Worm (Caenorhabditis elegans): Measurements from ENCODE around the gene rab-33.

rab-33 gene

DNA sequence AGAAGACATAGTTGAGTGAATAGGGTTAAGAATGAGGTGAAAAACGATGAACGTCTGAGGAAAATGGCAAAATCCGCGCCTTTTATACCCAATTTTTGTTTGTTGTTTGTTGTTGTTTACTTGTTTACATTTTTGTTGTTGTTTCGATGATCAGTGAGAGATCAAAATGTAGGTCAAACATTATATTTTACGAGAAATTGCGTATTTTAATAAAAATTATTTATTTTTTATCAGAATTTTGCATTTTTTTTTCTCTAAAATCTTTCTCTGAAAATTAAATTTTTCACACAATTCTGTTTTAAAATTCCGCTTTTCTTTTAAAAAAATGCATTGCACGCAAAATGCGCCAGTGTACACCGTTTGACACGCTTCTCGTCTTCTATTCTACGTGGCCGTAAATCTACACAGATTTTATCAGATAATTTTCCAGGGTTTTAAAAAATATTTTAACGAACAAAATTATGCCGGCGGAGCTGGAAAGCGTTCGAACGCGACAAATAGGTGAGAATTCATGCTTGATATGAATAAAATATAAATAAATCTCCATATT, 3.1 kb upstream of the rab-33 start, which contains the start of the genes sip-1 and sly-1 (continued):
- TF ChIP-seq hif-1 (tag; optimal IDR thresholded peaks at IDR 0.05) (peak in 1 of 2 experiments; percentile 42), vab-7 (GFP tag; IDR thresholded peaks at IDR 0.05) (no peak), rbr-2 (tag; optimal IDR thresholded peaks at IDR 0.05) (peak; percentile 75), unc-130 (GFP tag; optimal IDR thresholded peaks at IDR 0.05) (peak; percentile 25), nhr-6 (tag; optimal IDR thresholded peaks at IDR 0.05) (peak; percentile 81), nhr-48 (tag; optimal IDR thresholded peaks at IDR 0.05) (no peak), aha-1 (tag) (peak; percentile 78), F49E8.2 (tag; optimal IDR thresholded peaks at IDR 0.05; ENCODE audit: borderline replicate concordance) (no peak), ces-1 (GFP tag; optimal IDR thresholded peaks at IDR 0.05) (no peak), cey-2 (tag; optimal IDR thresholded peaks at IDR 0.05; ENCODE audit: borderline replicate concordance, insufficient read depth) (no peak), zip-11 (GFP tag; IDR thresholded peaks at IDR 0.05) (no peak), snpc-1.2 (GFP tag; IDR thresholded peaks at IDR 0.05) (no peak), fkh-10 (GFP tag; optimal IDR thresholded peaks at IDR 0.05) (no peak), D1046.2 (GFP tag; IDR thresholded peaks at IDR 0.05) (no peak), jun-1 (tag; optimal IDR thresholded peaks at IDR 0.05) (no peak), R02D3.7 (tag; optimal IDR thresholded peaks at IDR 0.05) (no peak), daf-16 (GFP tag; optimal IDR thresholded peaks at IDR 0.05) (no peak), daf-16 (tag; optimal IDR thresholded peaks at IDR 0.05) (peak; percentile 47), fos-1 (tag; optimal IDR thresholded peaks at IDR 0.05) (no peak), hlh-11 (tag; optimal IDR thresholded peaks at IDR 0.05) (peak; percentile 54), arid-1 (GFP tag; conservative IDR thresholded peaks at IDR 0.05) (no peak; the same call in 1 of the 2 replicates), spr-3 (GFP tag; optimal IDR thresholded peaks at IDR 0.05) (no peak), mxl-2 (GFP tag; conservative IDR thresholded peaks at IDR 0.05) (no peak), sdz-12 (GFP tag; optimal IDR thresholded peaks at IDR 0.05) (no peak), nhr-42 (GFP tag; IDR thresholded peaks at IDR 0.05) (no peak), attf-4 (tag; optimal IDR thresholded peaks at IDR 0.05) (no peak), Y105C5A.15 (GFP tag; IDR thresholded peaks at IDR 0.05) (no peak), dpl-1 (GFP tag; optimal IDR thresholded peaks at IDR 0.05) (peak; percentile 94), lin-29 (GFP tag; IDR thresholded peaks at IDR 0.05) (no peak), ceh-62 (tag; optimal IDR thresholded peaks at IDR 0.05) (no peak), daf-12 (tag; optimal IDR thresholded peaks at IDR 0.05) (no peak), duxl-1 (tag; optimal IDR thresholded peaks at IDR 0.05; ENCODE audit: poor library complexity) (no peak), tag-97 (GFP tag; IDR thresholded peaks at IDR 0.05) (no peak), nhr-76 (tag; optimal IDR thresholded peaks at IDR 0.05) (no peak), dmd-6 (GFP tag; IDR thresholded peaks at IDR 0.05) (peak; percentile 27; the same call in 1 of the 2 replicates), lin-15B (tag; optimal IDR thresholded peaks at IDR 0.05) (peak; percentile 50), spr-1 (tag; optimal IDR thresholded peaks at IDR 0.05) (peak; percentile 40), F37D6.2 (tag; optimal IDR thresholded peaks at IDR 0.05) (peak; percentile 19), lsy-2 (tag; optimal IDR thresholded peaks at IDR 0.05) (peak in 1 of 2 experiments; percentile 92), zfp-3 (GFP tag; conservative IDR thresholded peaks at IDR 0.05) (no peak), mep-1 (tag; optimal IDR thresholded peaks at IDR 0.05) (peak; percentile 83), gei-8 (GFP tag; optimal IDR thresholded peaks at IDR 0.05) (no peak), ceh-20 (GFP tag; IDR thresholded peaks at IDR 0.05) (no peak), ZK546.5 (tag; optimal IDR thresholded peaks at IDR 0.05) (no peak), mes-2 (tag; optimal IDR thresholded peaks at IDR 0.05; ENCODE audit: poor library complexity, severe bottlenecking) (peak; percentile 83), F10B5.3 (tag; optimal IDR thresholded peaks at IDR 0.05) (no peak), zip-2 (tag; optimal IDR thresholded peaks at IDR 0.05) (peak; percentile 33), nhr-41 (GFP tag; IDR thresholded peaks at IDR 0.05) (no peak)
